Worm (Caenorhabditis elegans) whole organism, early embryonic: ENCODE data around the gene sphk-1.

ENCODE experiments used
- B0310.2 ChIP-seq: sonication (generic microtip); optimal IDR thresholded peaks from 2 replicates; lab custom pipeline; 2016; ENCODE audit warnings: mild to moderate bottlenecking, missing genetic modification characterization, missing compliant biosample characterization
- F13C5.2 ChIP-seq: sonication (generic microtip); optimal IDR thresholded peaks from 2 replicates; lab custom pipeline; 2017; ENCODE audit warnings: mild to moderate bottlenecking, missing genetic modification characterization, inconsistent platforms, missing compliant biosample characterization
- aly-1 ChIP-seq: sonication (generic microtip); optimal IDR thresholded peaks from 2 replicates; lab custom pipeline; 2016; ENCODE audit warnings: missing genetic modification characterization, missing compliant biosample characterization
- ama-1 ChIP-seq: fragments of 150-350 bp; optimal IDR thresholded peaks from 2 replicates; lab custom pipeline; 2014
- ceh-13 ChIP-seq: fragments of 200-800 bp; sonication (Bioruptor generic); optimal IDR thresholded peaks from 2 replicates; lab custom pipeline; 2018; ENCODE audit warnings: mild to moderate bottlenecking, missing genetic modification characterization, missing compliant biosample characterization
- ceh-36 ChIP-seq: sonication (generic microtip); optimal IDR thresholded peaks from 2 replicates; lab custom pipeline; 2016; ENCODE audit warnings: missing genetic modification characterization, inconsistent platforms, missing compliant biosample characterization
- ets-7 ChIP-seq: sonication (generic microtip); optimal IDR thresholded peaks from 2 replicates; lab custom pipeline; 2016; ENCODE audit warnings: missing genotype, missing genetic modification characterization, missing compliant biosample characterization
- flt-1 ChIP-seq: fragments of 200-800 bp; sonication (Bioruptor generic); IDR thresholded peaks from 2 replicates; pipeline ENCODE4 v1.3.6; 2022; ENCODE audit warnings: missing genetic modification characterization, missing compliant biosample characterization
- hmbx-1 ChIP-seq: sonication (generic microtip); optimal IDR thresholded peaks from 2 replicates; lab custom pipeline; 2016; ENCODE audit warnings: mild to moderate bottlenecking, missing genetic modification characterization, missing compliant biosample characterization
- hmg-4 ChIP-seq: fragments of 200-800 bp; sonication (Bioruptor generic); optimal IDR thresholded peaks from 2 replicates; lab custom pipeline; 2018; ENCODE audit warnings: mild to moderate bottlenecking, missing genetic modification characterization, missing compliant biosample characterization
- hnd-1 ChIP-seq: sonication (generic microtip); optimal IDR thresholded peaks from 2 replicates; lab custom pipeline; 2016; ENCODE audit warnings: missing genetic modification characterization, missing compliant biosample characterization
- pes-1 ChIP-seq: fragments of 200-800 bp; sonication (Bioruptor generic); IDR thresholded peaks from 2 replicates; pipeline ENCODE4 v1.3.6; 2022; ENCODE audit warnings: missing genetic modification reagents, missing genetic modification characterization, missing compliant biosample characterization
- scrt-1 ChIP-seq: fragments of 200-800 bp; sonication (Bioruptor generic); IDR thresholded peaks from 2 replicates; pipeline ENCODE4 v1.3.6; 2022; ENCODE audit warnings: missing genetic modification characterization, missing compliant biosample characterization
- sea-1 ChIP-seq: fragments of 200-800 bp; sonication (Bioruptor generic); conservative IDR thresholded peaks from 2 replicates; pipeline ENCODE4 v1.3.6; 2022; ENCODE audit warnings: missing genetic modification characterization, missing compliant biosample characterization
- tbx-11 ChIP-seq: fragments of 200-800 bp; sonication (Bioruptor generic); IDR thresholded peaks from 2 replicates; pipeline ENCODE4 v1.3.6; 2022; ENCODE audit warnings: missing genetic modification characterization, missing compliant biosample characterization
- tbx-37 ChIP-seq: fragments of 200-800 bp; sonication (Bioruptor generic); conservative IDR thresholded peaks from 2 replicates; pipeline ENCODE4 v1.3.6; 2022; ENCODE audit warnings: missing genetic modification reagents, missing genetic modification characterization, missing compliant biosample characterization
- tra-4 ChIP-seq: sonication (generic microtip); optimal IDR thresholded peaks from 2 replicates; lab custom pipeline; 2017; ENCODE audit warnings: missing genetic modification characterization, missing compliant biosample characterization

The sphk-1 gene

DNA sequence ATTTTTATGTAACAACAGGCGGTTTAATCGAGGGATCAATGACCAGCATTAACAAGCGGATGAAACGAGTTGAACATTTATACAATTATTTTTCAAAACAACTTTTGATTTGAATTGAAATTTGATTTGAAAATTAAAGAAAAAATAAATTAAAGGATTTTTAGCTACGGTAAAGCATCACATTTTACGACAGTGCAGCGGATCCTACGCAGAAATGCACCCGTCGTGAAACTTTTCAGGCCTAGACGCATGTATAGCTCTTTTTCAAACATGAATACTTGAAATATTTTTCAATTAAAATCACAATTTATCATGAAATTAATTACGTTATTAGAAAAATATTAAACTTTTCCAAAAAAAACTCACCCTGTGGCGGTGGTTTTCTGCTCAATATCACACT lies 410 bp downstream of the sphk-1 start:
- TF ChIP-seq aly-1 (tag; lab: Kevin White, UChicago) = no peak
- TF ChIP-seq ama-1 (lab: Kevin White, UChicago) = no peak
- TF ChIP-seq flt-1 (GFP tag; lab: Robert Waterston, UW) = no peak
- TF ChIP-seq ets-7 (tag; lab: Kevin White, UChicago) = no peak
- TF ChIP-seq B0310.2 (tag; lab: Kevin White, UChicago) = no peak
- no peak for TF ChIP-seq hmbx-1 (tag; lab: Kevin White, UChicago)
- no peak for TF ChIP-seq tbx-11
- TF ChIP-seq pes-1 (GFP tag; lab: Robert Waterston, UW) = no peak
- TF ChIP-seq sea-1 = no peak

DNA sequence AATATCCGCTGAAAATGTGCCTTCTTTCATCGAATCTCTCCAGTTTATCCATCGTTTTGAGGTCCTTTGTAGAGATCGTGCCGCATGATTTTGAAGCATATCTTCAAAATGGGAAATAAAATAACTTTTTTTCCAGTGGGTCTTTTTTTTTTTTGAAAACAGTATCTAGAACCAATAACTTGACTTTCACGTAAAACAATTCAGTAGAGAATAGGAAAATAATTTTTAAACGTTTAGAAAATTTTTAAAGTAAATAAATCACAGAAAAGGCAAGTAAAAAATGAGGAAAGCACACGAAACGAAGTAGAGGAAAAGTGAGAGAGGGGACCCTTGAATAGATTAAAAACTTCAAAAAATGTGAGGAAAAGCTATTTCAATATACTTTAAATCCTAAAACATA lies 2.6 kb downstream of the sphk-1 start, which contains the start of gene chdh-1:
Gene chdh-1, minus strand, starts transcription at position 101 of the 400 bp plus-strand sequence.
- TF ChIP-seq F13C5.2 (tag; lab: Kevin White, UChicago) = no peak
- no peak for TF ChIP-seq ceh-13
- TF ChIP-seq flt-1 (GFP tag; lab: Robert Waterston, UW) = no peak
- no peak for TF ChIP-seq hnd-1
- no peak for TF ChIP-seq sea-1
- TF ChIP-seq tbx-37 (GFP tag; lab: Robert Waterston, UW) = no peak
- TF ChIP-seq ama-1 (lab: Kevin White, UChicago) = no peak
- TF ChIP-seq aly-1 (tag; lab: Kevin White, UChicago) = no peak
- no peak for TF ChIP-seq tra-4 (tag; lab: Kevin White, UChicago)
- TF ChIP-seq hmg-4 = no peak
- no peak for TF ChIP-seq tbx-11
- TF ChIP-seq pes-1 (GFP tag; lab: Robert Waterston, UW) = no peak
- no peak for TF ChIP-seq B0310.2 (tag; lab: Kevin White, UChicago)
- no peak for TF ChIP-seq hmbx-1 (tag; lab: Kevin White, UChicago)
- no peak for TF ChIP-seq scrt-1 (GFP tag; lab: Robert Waterston, UW)
- no peak for TF ChIP-seq ets-7 (tag; lab: Kevin White, UChicago)
- TF ChIP-seq ceh-36 (tag; lab: Kevin White, UChicago) = no peak

ce11 chrII:8695783-8696182 lies 5.7 kb downstream of the sphk-1 start, which contains the start of gene C34C6.10:
Gene C34C6.10 (minus strand): TSS chrII:8695883.
- TF ChIP-seq ceh-36 (tag; lab: Kevin White, UChicago) = no peak
- TF ChIP-seq ceh-13 = no peak
- TF ChIP-seq sea-1 = no peak
- TF ChIP-seq flt-1 (GFP tag; lab: Robert Waterston, UW) = no peak
- no peak for TF ChIP-seq F13C5.2 (tag; lab: Kevin White, UChicago)

ce11 chrII:8691344-8691960 lies 10.0 kb downstream of the sphk-1 start, which contains the start of gene C34C6.3:
Gene C34C6.3 (plus strand): TSS chrII:8691910.
- TF ChIP-seq tbx-11 (no peak), hmg-4 (no peak)

- TF ChIP-seq hmbx-1 (tag; lab: Kevin White, UChicago) = no peak
- TF ChIP-seq B0310.2 (tag; lab: Kevin White, UChicago) = no peak
- no peak for TF ChIP-seq tbx-37 (GFP tag; lab: Robert Waterston, UW)
These were observed 15.8 kb downstream of the sphk-1 start, which contains the start of gene C34C6.9 for ce11 chrII:8685623-8686022. Gene C34C6.9 (plus strand): TSS chrII:8685923.

DNA sequence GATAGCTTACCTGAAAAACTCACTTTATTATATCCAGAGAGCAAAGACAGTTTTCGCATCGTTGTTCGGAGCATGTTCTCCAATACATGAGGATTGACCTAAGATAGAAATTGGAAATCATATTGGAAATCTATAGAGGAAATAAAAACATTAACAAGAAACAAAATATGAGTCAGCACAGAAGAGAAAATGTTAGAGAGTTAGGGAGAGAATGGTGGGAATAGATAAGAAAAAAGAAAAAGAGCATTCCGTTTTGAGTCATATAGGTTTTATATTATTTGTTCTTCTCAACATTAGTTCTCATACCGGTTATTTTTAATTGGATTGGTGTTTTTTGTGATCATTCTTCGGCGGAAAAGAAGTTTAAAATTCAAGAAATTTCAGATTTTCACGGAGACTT lies 16.6 kb downstream of the sphk-1 start, which contains the start of gene hgap-2:
Gene hgap-2, minus strand, starts transcription at position 101 of the 400 bp plus-strand sequence.
- TF ChIP-seq ceh-13 = no peak
- TF ChIP-seq ets-7 (tag; lab: Kevin White, UChicago) = no peak
- no peak for TF ChIP-seq tbx-37 (GFP tag; lab: Robert Waterston, UW)
- no peak for TF ChIP-seq ama-1 (lab: Kevin White, UChicago)
- TF ChIP-seq hnd-1 = no peak
- no peak for TF ChIP-seq aly-1 (tag; lab: Kevin White, UChicago)
- no peak for TF ChIP-seq tbx-11
- no peak for TF ChIP-seq ceh-36 (tag; lab: Kevin White, UChicago)
- TF ChIP-seq sea-1 = no peak
- TF ChIP-seq flt-1 (GFP tag; lab: Robert Waterston, UW) = no peak
- TF ChIP-seq scrt-1 (GFP tag; lab: Robert Waterston, UW) = no peak
- TF ChIP-seq B0310.2 (tag; lab: Kevin White, UChicago) = no peak
- no peak for TF ChIP-seq tra-4 (tag; lab: Kevin White, UChicago)
- TF ChIP-seq pes-1 (GFP tag; lab: Robert Waterston, UW) = no peak
- no peak for TF ChIP-seq F13C5.2 (tag; lab: Kevin White, UChicago)
- TF ChIP-seq hmbx-1 (tag; lab: Kevin White, UChicago) = no peak
- no peak for TF ChIP-seq hmg-4

ce11 chrII:8683933-8684332 lies 17.5 kb downstream of the sphk-1 start:
- TF ChIP-seq B0310.2 (tag; lab: Kevin White, UChicago) = no peak
- 0 out of 2 replicates have a peak, but pooled peaks have one; percentile 22 for TF ChIP-seq flt-1 (GFP tag; lab: Robert Waterston, UW)

ce11 chrII:8679799-8680198 lies 21.7 kb downstream of the sphk-1 start:
- TF ChIP-seq sea-1 (no peak), tbx-11 (no peak), B0310.2 (tag; lab: Kevin White, UChicago) (no peak), ceh-13 (no peak), flt-1 (GFP tag; lab: Robert Waterston, UW) (no peak), ets-7 (tag; lab: Kevin White, UChicago) (no peak), pes-1 (GFP tag; lab: Robert Waterston, UW) (no peak), ama-1 (lab: Kevin White, UChicago) (no peak), tbx-37 (GFP tag; lab: Robert Waterston, UW) (no peak), aly-1 (tag; lab: Kevin White, UChicago) (no peak), F13C5.2 (tag; lab: Kevin White, UChicago) (no peak), hmbx-1 (tag; lab: Kevin White, UChicago) (no peak), hnd-1 (no peak), tra-4 (tag; lab: Kevin White, UChicago) (no peak), hmg-4 (no peak)
